Worm (Caenorhabditis elegans) whole organism, midembryonic: Measurements from ENCODE around the gene Y5F2A.4.

Experiments used
- cog-1 ChIP-seq: sonication (generic microtip); optimal IDR thresholded peaks from 2 replicates; lab custom pipeline; 2016; ENCODE audit warnings: missing genetic modification characterization, missing compliant biosample characterization
- flt-1 ChIP-seq: fragments of 200-800 bp; sonication (Bioruptor generic); IDR thresholded peaks from 2 replicates; pipeline ENCODE4 v1.3.6; 2022; ENCODE audit warnings: missing genetic modification characterization, missing compliant biosample characterization
- klf-2 ChIP-seq: fragments of 200-800 bp; sonication (Bioruptor generic); conservative IDR thresholded peaks from 2 replicates; pipeline ENCODE4 v1.3.6; 2022; ENCODE audit warnings: missing genetic modification reagents, missing genetic modification characterization, missing compliant biosample characterization
- med-1 ChIP-seq: sonication (generic microtip); optimal IDR thresholded peaks from 2 replicates; lab custom pipeline; 2017; ENCODE audit warnings: missing genetic modification characterization, mild to moderate bottlenecking, missing compliant biosample characterization, antibody characterized with exemption, missing genetic modification reagents; ENCODE audit not compliant: insufficient read depth
- ref-1 ChIP-seq: fragments of 200-800 bp; sonication (Bioruptor generic); conservative IDR thresholded peaks from 2 replicates; pipeline ENCODE4 v1.3.6; 2022; ENCODE audit warnings: missing genetic modification reagents, missing genetic modification characterization, missing compliant biosample characterization
- tab-1 ChIP-seq: fragments of 200-800 bp; sonication (Bioruptor generic); IDR thresholded peaks from 2 replicates; pipeline ENCODE4 v1.3.6; 2022; ENCODE audit warnings: missing genetic modification characterization, missing compliant biosample characterization

ce11 chrIV:11027560-11027959 is 50.8 kb downstream of the Y5F2A.4 start:
- TF ChIP-seq flt-1, result peak; percentile 76; the same call in 1 of the 2 replicates
- TF ChIP-seq klf-2 (GFP tag; lab: Robert Waterston, UW), result no peak
- no peak for TF ChIP-seq tab-1 (GFP tag; lab: Robert Waterston, UW)
- peak; percentile 76 for TF ChIP-seq cog-1
- TF ChIP-seq ref-1 (GFP tag; lab: Robert Waterston, UW), result no peak
- no peak for TF ChIP-seq med-1
